Worm (Caenorhabditis elegans) whole organism, L2 larva: ENCODE measurements around the gene algn-3.

Source experiments
- C34F6.9 ChIP-seq: fragments of 150-350 bp; optimal IDR thresholded peaks from 2 replicates; lab custom pipeline; 2014; ENCODE audit warnings: missing biosample characterization, missing genetic modification characterization
- ama-1 ChIP-seq: fragments of 150-350 bp; optimal IDR thresholded peaks from 2 replicates; lab custom pipeline; 2018; ENCODE audit warnings: inconsistent platforms
- ceh-82 ChIP-seq: fragments of 150-350 bp; optimal IDR thresholded peaks from 2 replicates; lab custom pipeline; 2014; ENCODE audit warnings: missing biosample characterization, missing genetic modification characterization
- elt-1 ChIP-seq: fragments of 150-350 bp; optimal IDR thresholded peaks from 2 replicates; lab custom pipeline; 2014; ENCODE audit warnings: missing biosample characterization, missing genetic modification characterization
- fos-1 ChIP-seq: fragments of 150-350 bp; optimal IDR thresholded peaks from 2 replicates; lab custom pipeline; 2014; ENCODE audit warnings: missing biosample characterization, missing genetic modification characterization
- lin-39 ChIP-seq: fragments of 150-350 bp; optimal IDR thresholded peaks from 2 replicates; lab custom pipeline; 2014; ENCODE audit warnings: missing biosample characterization, missing genetic modification reagents, missing genetic modification characterization
- mab-5 ChIP-seq: fragments of 150-350 bp; optimal IDR thresholded peaks from 2 replicates; lab custom pipeline; 2014; ENCODE audit warnings: missing biosample characterization, missing genetic modification characterization
- nhr-6 ChIP-seq: fragments of 150-350 bp; optimal IDR thresholded peaks from 2 replicates; lab custom pipeline; 2014; ENCODE audit warnings: missing biosample characterization, missing genetic modification characterization
- unc-39 ChIP-seq: fragments of 150-350 bp; optimal IDR thresholded peaks from 2 replicates; lab custom pipeline; 2014; ENCODE audit warnings: missing biosample characterization, missing genetic modification characterization
- unc-62 ChIP-seq: fragments of 150-350 bp; optimal IDR thresholded peaks from 2 replicates; lab custom pipeline; 2014; ENCODE audit warnings: missing biosample characterization, missing genetic modification reagents, missing genetic modification characterization
- zag-1 ChIP-seq: fragments of 150-350 bp; optimal IDR thresholded peaks from 2 replicates; lab custom pipeline; 2014; ENCODE audit warnings: missing biosample characterization, missing genetic modification characterization

DNA sequence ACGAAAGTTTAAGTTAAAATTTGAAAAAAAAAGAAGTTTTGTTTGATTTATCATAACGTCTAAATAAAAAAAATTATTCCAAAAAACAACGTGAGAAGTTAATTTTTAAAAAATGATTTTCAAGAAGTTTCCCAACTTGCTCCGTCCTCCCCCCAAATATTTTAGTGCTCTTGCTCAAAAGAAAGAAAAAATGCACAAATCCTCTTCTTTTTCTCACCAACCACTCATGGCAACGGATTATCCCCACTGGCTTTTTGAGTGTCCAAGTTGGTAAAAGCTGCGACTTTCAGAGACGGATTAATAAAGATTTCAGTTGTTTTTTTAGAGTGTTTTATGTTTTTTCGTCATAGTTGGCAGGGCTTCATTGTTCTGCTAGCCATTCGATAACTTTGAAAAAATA lies 35.1 kb downstream of the algn-3 start, which contains the start of gene Y39G8C.2:
- TF ChIP-seq nhr-6 (tag; lab: Kevin White, UChicago), result no peak
- no peak for TF ChIP-seq unc-62
- no peak for TF ChIP-seq unc-39 (tag; lab: Kevin White, UChicago)
- TF ChIP-seq lin-39 (tag; lab: Kevin White, UChicago), result no peak
- no peak for TF ChIP-seq ama-1 (lab: Kevin White, UChicago)
- no peak for TF ChIP-seq zag-1 (tag; lab: Kevin White, UChicago)
- TF ChIP-seq C34F6.9, result no peak
- TF ChIP-seq mab-5 (tag; lab: Kevin White, UChicago), result no peak
- no peak for TF ChIP-seq elt-1 (tag; lab: Kevin White, UChicago)
- TF ChIP-seq fos-1 (tag; lab: Kevin White, UChicago), result no peak
- no peak for TF ChIP-seq ceh-82 (tag; lab: Kevin White, UChicago)
